Worm (Caenorhabditis elegans) whole organism, L4 larva: ENCODE measurements around the gene scl-9.

Source experiments
- ZK546.5 ChIP-seq, 2 experiments: sonication (generic microtip); optimal IDR thresholded peaks; 2 replicates each; lab custom pipeline; 2017; ENCODE audit warnings: missing biosample characterization in 2 of 2, missing genetic modification characterization in 2 of 2
- dpl-1 ChIP-seq: fragments of 150-350 bp; optimal IDR thresholded peaks from 2 replicates; lab custom pipeline; 2014; ENCODE audit warnings: missing biosample characterization, missing genetic modification reagents, missing genetic modification characterization
- mxl-2 ChIP-seq: fragments of 200-800 bp; sonication (Bioruptor generic); conservative IDR thresholded peaks from 2 replicates; pipeline ENCODE4 v1.3.6; 2022; ENCODE audit warnings: missing genetic modification reagents, missing genetic modification characterization, missing compliant biosample characterization
- nhr-25 ChIP-seq: sonication (generic microtip); optimal IDR thresholded peaks from 2 replicates; lab custom pipeline; 2017; ENCODE audit warnings: missing genetic modification characterization, mild to moderate bottlenecking, missing compliant biosample characterization, antibody characterized with exemption, moderate library complexity, borderline replicate concordance; ENCODE audit not compliant: insufficient read depth
- spr-1 ChIP-seq: sonication (generic microtip); optimal IDR thresholded peaks from 2 replicates; lab custom pipeline; 2016; ENCODE audit warnings: mild to moderate bottlenecking, missing genetic modification characterization, missing compliant biosample characterization

- no peak for TF ChIP-seq ZK546.5 (tag; optimal IDR thresholded peaks at IDR 0.05; lab: Kevin White, UChicago)
- no peak for TF ChIP-seq nhr-25 (tag; lab: Kevin White, UChicago)
- no peak for TF ChIP-seq spr-1 (tag; lab: Kevin White, UChicago)
- TF ChIP-seq dpl-1, result no peak
- no peak for TF ChIP-seq mxl-2
These were observed 20.3 kb downstream of the scl-9 start, which contains the start of gene col-131 for ce11 chrIV:13067200-13067599.
